Worm (Caenorhabditis elegans) whole organism, L4 larva: Measurements from ENCODE around the gene F48G7.9.

Experiments
- nhr-11 ChIP-seq: fragments of 150-350 bp; optimal IDR thresholded peaks from 2 replicates; lab custom pipeline; 2014; ENCODE audit warnings: missing biosample characterization, missing genetic modification characterization
- spr-1 ChIP-seq: sonication (generic microtip); optimal IDR thresholded peaks from 2 replicates; lab custom pipeline; 2016; ENCODE audit warnings: mild to moderate bottlenecking, missing genetic modification characterization, missing compliant biosample characterization

DNA sequence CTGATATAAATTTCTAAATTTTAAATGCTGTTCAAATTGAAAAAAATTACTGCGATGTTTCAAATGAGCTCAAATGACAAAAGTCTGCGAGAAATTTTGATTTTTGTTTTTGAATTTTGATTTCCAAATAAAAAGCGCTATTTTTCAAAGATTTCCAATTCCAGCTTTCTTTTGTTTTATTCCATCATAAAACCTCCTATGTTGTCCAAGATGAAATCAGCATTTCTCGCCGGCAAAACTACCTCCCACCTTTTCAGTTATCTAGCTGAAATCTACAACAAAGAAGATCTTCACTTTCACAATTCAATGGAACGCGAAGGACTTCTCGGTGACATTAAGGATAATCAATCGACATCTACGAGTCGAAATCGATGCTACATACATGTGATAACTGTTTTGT is 49.5 kb downstream of the F48G7.9 start, which contains the start of gene K06H6.4:
- no peak for TF ChIP-seq spr-1 (tag; lab: Kevin White, UChicago)
- TF ChIP-seq nhr-11 (tag; lab: Kevin White, UChicago) = no peak
